Worm (Caenorhabditis elegans) whole organism, L2 larva: ENCODE results near the gene ifta-2.

ENCODE experiments used
- R02D3.7 ChIP-seq: fragments of 150-350 bp; optimal IDR thresholded peaks from 2 replicates; lab custom pipeline; 2014; ENCODE audit warnings: missing biosample characterization, missing genetic modification characterization
- alr-1 ChIP-seq: fragments of 150-350 bp; optimal IDR thresholded peaks from 2 replicates; lab custom pipeline; 2014; ENCODE audit warnings: missing biosample characterization, missing genetic modification characterization
- ceh-82 ChIP-seq: fragments of 150-350 bp; optimal IDR thresholded peaks from 2 replicates; lab custom pipeline; 2014; ENCODE audit warnings: missing biosample characterization, missing genetic modification characterization
- mab-5 ChIP-seq: fragments of 150-350 bp; optimal IDR thresholded peaks from 2 replicates; lab custom pipeline; 2014; ENCODE audit warnings: missing biosample characterization, missing genetic modification characterization
- nhr-129 ChIP-seq: fragments of 150-350 bp; optimal IDR thresholded peaks from 2 replicates; lab custom pipeline; 2014; ENCODE audit warnings: missing biosample characterization, missing genetic modification characterization
- peb-1 ChIP-seq: fragments of 150-350 bp; optimal IDR thresholded peaks from 2 replicates; lab custom pipeline; 2014; ENCODE audit warnings: missing biosample characterization, missing genetic modification characterization
- unc-55 ChIP-seq: fragments of 150-350 bp; sonication (generic microtip); optimal IDR thresholded peaks from 3 replicates; lab custom pipeline; 2014; ENCODE audit warnings: missing biosample characterization, missing genetic modification reagents, missing genetic modification characterization
- unc-62 ChIP-seq: fragments of 150-350 bp; optimal IDR thresholded peaks from 2 replicates; lab custom pipeline; 2014; ENCODE audit warnings: missing biosample characterization, missing genetic modification reagents, missing genetic modification characterization
- zag-1 ChIP-seq: fragments of 150-350 bp; optimal IDR thresholded peaks from 2 replicates; lab custom pipeline; 2014; ENCODE audit warnings: missing biosample characterization, missing genetic modification characterization

ce11 chrIV:17301933-17302332 is at the start of gene ifta-2:
- TF ChIP-seq mab-5 (tag; lab: Kevin White, UChicago) (no peak), alr-1 (tag; lab: Kevin White, UChicago) (no peak), unc-62 (GFP tag; lab: Kevin White, UChicago) (no peak), nhr-129 (tag; lab: Kevin White, UChicago) (no peak), ceh-82 (tag; lab: Kevin White, UChicago) (no peak), zag-1 (no peak), peb-1 (tag; lab: Kevin White, UChicago) (no peak), unc-55 (GFP tag; lab: Kevin White, UChicago) (no peak), R02D3.7 (tag; lab: Kevin White, UChicago) (no peak)
